Worm (Caenorhabditis elegans): ENCODE measurements around the gene frpr-18.

ce11 chrV:6896700-6897099, 26.6 kb downstream of the frpr-18 start, which contains the start of gene K11C4.1:
- TF ChIP-seq lin-13 (tag; optimal IDR thresholded peaks at IDR 0.05) (no peak), pha-4 (tag; optimal IDR thresholded peaks at IDR 0.05) (no peak), M03D4.4 (tag; optimal IDR thresholded peaks at IDR 0.05) (no peak), ceh-83 (GFP tag; optimal IDR thresholded peaks at IDR 0.05) (no peak), blmp-1 (tag; optimal IDR thresholded peaks at IDR 0.05) (no peak), snpc-4 (tag; optimal IDR thresholded peaks at IDR 0.05) (no peak), ceh-39 (tag; optimal IDR thresholded peaks at IDR 0.05) (no peak), zip-8 (tag; optimal IDR thresholded peaks at IDR 0.05) (no peak), elt-3 (tag; optimal IDR thresholded peaks at IDR 0.05) (no peak), bed-3 (GFP tag; optimal IDR thresholded peaks at IDR 0.05) (no peak), nhr-237 (tag; optimal IDR thresholded peaks at IDR 0.05) (no peak)
